Worm (Caenorhabditis elegans): ENCODE data around the gene rpn-3.

DNA sequence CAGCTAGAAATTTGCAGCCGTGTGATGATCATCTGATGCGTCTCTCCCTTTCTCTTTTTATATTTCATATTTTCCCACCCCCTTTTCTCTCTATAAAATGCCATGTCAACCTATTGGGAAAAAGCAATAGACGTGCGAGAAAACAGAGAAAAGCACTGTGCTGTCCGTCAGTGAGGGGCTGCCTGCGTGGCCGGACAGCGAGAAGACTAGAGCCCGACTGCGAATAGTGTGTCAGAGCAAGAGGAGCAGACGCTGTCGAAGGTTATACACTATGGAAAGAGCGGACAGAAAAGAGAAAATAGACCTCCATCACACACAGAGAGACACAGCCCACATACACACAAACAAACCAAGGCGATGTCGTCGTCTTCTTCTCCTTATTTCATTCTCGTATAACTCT is 22.1 kb upstream of the rpn-3 start:
- TF ChIP-seq nfya-1 (tag; optimal IDR thresholded peaks at IDR 0.05) (peak; percentile 85), pha-4 (tag; optimal IDR thresholded peaks at IDR 0.05) (no peak), tbx-2 (tag; optimal IDR thresholded peaks at IDR 0.05) (peak; percentile 69), nhr-11 (tag; optimal IDR thresholded peaks at IDR 0.05) (no peak), pros-1 (tag; optimal IDR thresholded peaks at IDR 0.05) (peak; percentile 10), pag-3 (tag; optimal IDR thresholded peaks at IDR 0.05; ENCODE audit: borderline replicate concordance) (no peak), fax-1 (tag; optimal IDR thresholded peaks at IDR 0.05) (peak; percentile 5), hlh-30 (tag; optimal IDR thresholded peaks at IDR 0.05; ENCODE audit: insufficient read depth) (no peak)
